Worm (Caenorhabditis elegans): Measurements from ENCODE around the gene zip-5.

ce11 chrV:13252862-13253261, 11.5 kb upstream of the zip-5 start:
- no peak for TF ChIP-seq blmp-1 (tag; optimal IDR thresholded peaks at IDR 0.05; ENCODE audit: insufficient read depth)
- no peak for TF ChIP-seq lin-13 (GFP tag; optimal IDR thresholded peaks at IDR 0.05)
- no peak for TF ChIP-seq snpc-4 (tag; optimal IDR thresholded peaks at IDR 0.05)
- TF ChIP-seq nhr-77 (tag; optimal IDR thresholded peaks at IDR 0.05) = no peak
- TF ChIP-seq gmeb-1 (tag; optimal IDR thresholded peaks at IDR 0.05) = no peak
- TF ChIP-seq skn-1 (tag; optimal IDR thresholded peaks at IDR 0.05) = no peak

All from whole organism, L2 larva.